Worm (Caenorhabditis elegans): Measurements from ENCODE around the gene acox-1.6.

- no peak for TF ChIP-seq unc-62 (GFP tag; optimal IDR thresholded peaks at IDR 0.05)
- TF ChIP-seq elt-2 (tag; optimal IDR thresholded peaks at IDR 0.05): peak; percentile 71
- no peak for TF ChIP-seq fkh-10 (GFP tag; optimal IDR thresholded peaks at IDR 0.05)
- no peak for TF ChIP-seq nhr-237 (tag; optimal IDR thresholded peaks at IDR 0.05)
- TF ChIP-seq elt-3 (tag; optimal IDR thresholded peaks at IDR 0.05): no peak
Observed at ce11 chrX:15846552-15846951, 8.2 kb upstream of the acox-1.6 start.

Data from whole organism, L3 larva.